Worm (Caenorhabditis elegans) whole organism, young adult: ENCODE results near the gene F19H6.4.
A peak's percentile ranks its signal among the peaks of the same experiment; 100 is the strongest.

Experiments used
- B0019.2 ChIP-seq: fragments of 200-800 bp; sonication (Bioruptor generic); conservative IDR thresholded peaks from 2 replicates; pipeline ENCODE4 v1.3.6; 2022; ENCODE audit warnings: missing genetic modification reagents, missing genetic modification characterization, missing compliant biosample characterization
- B0035.1 ChIP-seq: sonication (generic microtip); optimal IDR thresholded peaks from 2 replicates; lab custom pipeline; 2016; ENCODE audit warnings: missing genetic modification characterization, mild to moderate bottlenecking, missing compliant biosample characterization, missing genotype, missing genetic modification reagents
- F23B12.7 ChIP-seq: sonication (generic microtip); optimal IDR thresholded peaks from 2 replicates; lab custom pipeline; 2017; ENCODE audit warnings: missing genetic modification characterization, mild to moderate bottlenecking, missing compliant biosample characterization, antibody characterized with exemption, moderate library complexity; ENCODE audit not compliant: insufficient read depth
- F33H1.4 ChIP-seq: fragments of 200-800 bp; sonication (Bioruptor generic); IDR thresholded peaks from 2 replicates; pipeline ENCODE4 v1.3.6; 2022; ENCODE audit warnings: missing genetic modification reagents, missing genetic modification characterization, missing compliant biosample characterization
- F37B4.10 ChIP-seq: fragments of 200-800 bp; sonication (Bioruptor generic); IDR thresholded peaks from 2 replicates; pipeline ENCODE4 v1.3.6; 2022; ENCODE audit warnings: missing genetic modification characterization, missing compliant biosample characterization
- F57A8.1 ChIP-seq: fragments of 200-800 bp; sonication (Bioruptor generic); optimal IDR thresholded peaks from 2 replicates; lab custom pipeline; 2018; ENCODE audit warnings: mild to moderate bottlenecking, missing genetic modification characterization, moderate library complexity, missing compliant biosample characterization
- K11D2.4 ChIP-seq: fragments of 200-800 bp; sonication (Bioruptor generic); IDR thresholded peaks from 2 replicates; pipeline ENCODE4 v1.3.6; 2022; ENCODE audit warnings: missing genetic modification reagents, missing genetic modification characterization, missing compliant biosample characterization
- T07F8.4 ChIP-seq: sonication (generic microtip); optimal IDR thresholded peaks from 2 replicates; lab custom pipeline; 2016; ENCODE audit warnings: mild to moderate bottlenecking, missing genetic modification characterization, moderate library complexity, missing compliant biosample characterization
- Y56A3A.18 ChIP-seq: fragments of 200-800 bp; sonication (Bioruptor generic); IDR thresholded peaks from 2 replicates; pipeline ENCODE4 v1.3.6; 2022; ENCODE audit warnings: missing genetic modification reagents, missing genetic modification characterization, missing compliant biosample characterization
- Y67H2A.10 ChIP-seq: fragments of 200-800 bp; sonication (Bioruptor generic); conservative IDR thresholded peaks from 2 replicates; pipeline ENCODE4 v1.3.6; 2022; ENCODE audit warnings: missing genetic modification reagents, missing genetic modification characterization, missing compliant biosample characterization
- Y79H2A.3 ChIP-seq: fragments of 200-800 bp; sonication (Bioruptor generic); conservative IDR thresholded peaks from 2 replicates; pipeline ENCODE4 v1.3.6; 2022; ENCODE audit warnings: missing genetic modification reagents, missing genetic modification characterization, missing compliant biosample characterization
- akir-1 ChIP-seq: fragments of 200-800 bp; sonication (Bioruptor generic); optimal IDR thresholded peaks from 2 replicates; lab custom pipeline; 2018; ENCODE audit warnings: mild to moderate bottlenecking, missing genetic modification characterization, moderate library complexity, missing compliant biosample characterization
- aptf-2 ChIP-seq: fragments of 200-800 bp; sonication (Bioruptor generic); conservative IDR thresholded peaks from 2 replicates; pipeline ENCODE4 v1.3.6; 2022; ENCODE audit warnings: missing genetic modification reagents, missing genetic modification characterization, missing compliant biosample characterization
- athp-1 ChIP-seq: sonication (generic microtip); optimal IDR thresholded peaks from 2 replicates; lab custom pipeline; 2017; ENCODE audit warnings: mild to moderate bottlenecking, missing genetic modification characterization, missing compliant biosample characterization
- attf-3 ChIP-seq: fragments of 200-800 bp; sonication (Bioruptor generic); conservative IDR thresholded peaks from 2 replicates; pipeline ENCODE4 v1.3.6; 2022; ENCODE audit warnings: missing genetic modification reagents, missing genetic modification characterization, missing compliant biosample characterization
- bed-1 ChIP-seq: fragments of 200-800 bp; sonication (Bioruptor generic); IDR thresholded peaks from 2 replicates; pipeline ENCODE4 v1.3.6; 2022; ENCODE audit warnings: missing genetic modification reagents, missing genetic modification characterization, missing compliant biosample characterization
- bed-2 ChIP-seq: fragments of 200-800 bp; sonication (Bioruptor generic); IDR thresholded peaks from 2 replicates; pipeline ENCODE4 v1.3.6; 2022; ENCODE audit warnings: missing genetic modification reagents, missing genetic modification characterization, missing compliant biosample characterization
- ccch-3 ChIP-seq: fragments of 200-800 bp; sonication (Bioruptor generic); optimal IDR thresholded peaks from 2 replicates; lab custom pipeline; 2018; ENCODE audit warnings: mild to moderate bottlenecking, missing genetic modification characterization, missing compliant biosample characterization
- cebp-1 ChIP-seq, 2 experiments: fragments of 200-800 bp in 1 of 2; sonication (Bioruptor generic) in 1 of 2; sonication (generic microtip) in 1 of 2; IDR thresholded peaks in 1 of 2; optimal IDR thresholded peaks in 1 of 2; 2 replicates each; pipeline versions ENCODE4 v1.3.6 to Lab custom; 2017 to 2022; ENCODE audit warnings: missing compliant biosample characterization in 2 of 2, missing genetic modification characterization in 2 of 2, mild to moderate bottlenecking in 1 of 2, missing genetic modification reagents in 1 of 2, moderate library complexity in 1 of 2
- ceh-91 ChIP-seq: fragments of 200-800 bp; sonication (Bioruptor generic); IDR thresholded peaks from 2 replicates; pipeline ENCODE4 v1.3.6; 2022; ENCODE audit warnings: missing genetic modification reagents, missing genetic modification characterization, missing compliant biosample characterization
- die-1 ChIP-seq: sonication (generic microtip); optimal IDR thresholded peaks from 2 replicates; lab custom pipeline; 2016; ENCODE audit warnings: missing genotype, mild to moderate bottlenecking, missing genetic modification characterization, missing compliant biosample characterization
- egl-18 ChIP-seq: fragments of 200-800 bp; sonication (Bioruptor generic); IDR thresholded peaks from 2 replicates; pipeline ENCODE4 v1.3.6; 2022; ENCODE audit warnings: missing genetic modification reagents, missing genetic modification characterization, missing compliant biosample characterization
- egrh-3 ChIP-seq: fragments of 200-800 bp; sonication (Bioruptor generic); IDR thresholded peaks from 2 replicates; pipeline ENCODE4 v1.3.6; 2022; ENCODE audit warnings: missing genetic modification reagents, missing genetic modification characterization, missing compliant biosample characterization
- ets-4 ChIP-seq: fragments of 200-800 bp; sonication (Bioruptor generic); optimal IDR thresholded peaks from 2 replicates; lab custom pipeline; 2018; ENCODE audit warnings: mild to moderate bottlenecking, missing genetic modification characterization, missing compliant biosample characterization
- fkh-3 ChIP-seq: sonication (generic microtip); optimal IDR thresholded peaks from 2 replicates; lab custom pipeline; 2016; ENCODE audit warnings: mild to moderate bottlenecking, missing genetic modification characterization, missing compliant biosample characterization
- gei-17 ChIP-seq: fragments of 200-800 bp; sonication (Bioruptor generic); optimal IDR thresholded peaks from 2 replicates; lab custom pipeline; 2018; ENCODE audit warnings: mild to moderate bottlenecking, missing genetic modification characterization, missing compliant biosample characterization
- hlh-12 ChIP-seq: sonication (generic microtip); optimal IDR thresholded peaks from 2 replicates; lab custom pipeline; 2016; ENCODE audit warnings: missing genetic modification characterization, missing compliant biosample characterization
- hmg-1.2 ChIP-seq: fragments of 200-800 bp; sonication (Bioruptor generic); IDR thresholded peaks from 2 replicates; pipeline ENCODE4 v1.3.6; 2022; ENCODE audit warnings: missing genetic modification reagents, missing genetic modification characterization, missing compliant biosample characterization
- lin-35 ChIP-seq, 3 experiments: fragments of 150-350 bp in 2 of 3; sonication (generic microtip) in 1 of 3; optimal IDR thresholded peaks; 2 replicates each; lab custom pipeline; 2014 to 2018; ENCODE audit warnings: missing biosample characterization in 3 of 3, missing genetic modification characterization in 3 of 3, missing genetic modification reagents in 3 of 3
- lsl-1 ChIP-seq: fragments of 200-800 bp; sonication (Bioruptor generic); optimal IDR thresholded peaks from 2 replicates; lab custom pipeline; 2018; ENCODE audit warnings: mild to moderate bottlenecking, missing genetic modification characterization, moderate library complexity, missing compliant biosample characterization
- lsy-27 ChIP-seq: sonication (generic microtip); optimal IDR thresholded peaks from 2 replicates; lab custom pipeline; 2017; ENCODE audit warnings: missing genetic modification characterization, mild to moderate bottlenecking, missing compliant biosample characterization, antibody characterized with exemption, missing genotype, borderline replicate concordance; ENCODE audit not compliant: insufficient read depth
- madf-8 ChIP-seq: fragments of 200-800 bp; sonication (Bioruptor generic); conservative IDR thresholded peaks from 2 replicates; pipeline ENCODE4 v1.3.6; 2022; ENCODE audit warnings: missing genetic modification reagents, missing genetic modification characterization, missing compliant biosample characterization
- mcd-1 ChIP-seq: fragments of 200-800 bp; sonication (Bioruptor generic); IDR thresholded peaks from 2 replicates; pipeline ENCODE4 v1.3.6; 2022; ENCODE audit warnings: missing genetic modification reagents, missing genetic modification characterization, missing compliant biosample characterization
- mel-28 ChIP-seq: sonication (generic microtip); optimal IDR thresholded peaks from 2 replicates; lab custom pipeline; 2016; ENCODE audit warnings: borderline replicate concordance, mild to moderate bottlenecking, missing genetic modification characterization, missing compliant biosample characterization
- nfya-1 ChIP-seq: sonication (generic microtip); optimal IDR thresholded peaks from 2 replicates; lab custom pipeline; 2017; ENCODE audit warnings: antibody characterized with exemption, missing compliant biosample characterization, missing genetic modification characterization, borderline replicate concordance; ENCODE audit not compliant: insufficient read depth
- nhr-179 ChIP-seq: sonication (generic microtip); optimal IDR thresholded peaks from 2 replicates; lab custom pipeline; 2016; ENCODE audit warnings: mild to moderate bottlenecking, missing genetic modification characterization, missing compliant biosample characterization
- rpc-1 ChIP-seq, 2 experiments: fragments of 150-350 bp in 1 of 2; sonication (generic microtip) in 1 of 2; optimal IDR thresholded peaks; 2 replicates each; lab custom pipeline; 2014 to 2018; ENCODE audit warnings: missing biosample characterization in 1 of 2, missing genetic modification characterization in 1 of 2, missing genetic modification reagents in 1 of 2, missing genotype in 1 of 2
- sea-2 ChIP-seq: fragments of 200-800 bp; sonication (Bioruptor generic); IDR thresholded peaks from 2 replicates; pipeline ENCODE4 v1.3.6; 2022; ENCODE audit warnings: missing genetic modification characterization, missing compliant biosample characterization
- snpc-3.4 ChIP-seq: sonication (generic microtip); optimal IDR thresholded peaks from 2 replicates; lab custom pipeline; 2017; ENCODE audit warnings: missing genetic modification characterization, mild to moderate bottlenecking, missing compliant biosample characterization, antibody characterized with exemption, moderate library complexity, missing genotype, missing genetic modification reagents
- unc-130 ChIP-seq: sonication (generic microtip); optimal IDR thresholded peaks from 2 replicates; lab custom pipeline; 2016; ENCODE audit warnings: missing genetic modification reagents, missing genetic modification characterization, missing compliant biosample characterization
- xnd-1 ChIP-seq: sonication (generic microtip); optimal IDR thresholded peaks from 2 replicates; lab custom pipeline; 2016; ENCODE audit warnings: missing genotype, missing genetic modification reagents, missing genetic modification characterization, missing compliant biosample characterization
- zfh-2 ChIP-seq: fragments of 200-800 bp; sonication (Bioruptor generic); conservative IDR thresholded peaks from 2 replicates; pipeline ENCODE4 v1.3.6; 2022; ENCODE audit warnings: missing genetic modification reagents, missing genetic modification characterization, missing compliant biosample characterization
- zim-3 ChIP-seq: sonication (generic microtip); optimal IDR thresholded peaks from 2 replicates; lab custom pipeline; 2017; ENCODE audit warnings: mild to moderate bottlenecking, missing genetic modification characterization, moderate library complexity, missing compliant biosample characterization
- ztf-18 ChIP-seq: sonication (generic microtip); optimal IDR thresholded peaks from 2 replicates; lab custom pipeline; 2016; ENCODE audit warnings: missing genotype, mild to moderate bottlenecking, missing genetic modification characterization, missing compliant biosample characterization
- ztf-22 ChIP-seq: fragments of 200-800 bp; sonication (Bioruptor generic); optimal IDR thresholded peaks from 2 replicates; lab custom pipeline; 2018; ENCODE audit warnings: mild to moderate bottlenecking, missing genetic modification characterization, moderate library complexity, missing compliant biosample characterization
- ztf-25 ChIP-seq: fragments of 200-800 bp; sonication (Bioruptor generic); IDR thresholded peaks from 2 replicates; pipeline ENCODE4 v1.3.6; 2022; ENCODE audit warnings: missing genetic modification reagents, missing genetic modification characterization, missing compliant biosample characterization

Gene F19H6.4

ce11 chrX:12393786-12394308, 28.4 kb downstream of the F19H6.4 start, which contains the start of gene F17E5.2 (continued):
- TF ChIP-seq F33H1.4 (GFP tag; lab: Robert Waterston, UW) (no peak), sea-2 (no peak), lin-35 (GFP tag; optimal IDR thresholded peaks at IDR 0.05; lab: Kevin White, UChicago) (peak in 1 of 3 experiments; percentile 93), B0019.2 (no peak), zim-3 (tag; lab: Kevin White, UChicago) (no peak), attf-3 (0 out of 2 replicates have a peak, but pooled peaks have one; percentile 32), mcd-1 (GFP tag; lab: Robert Waterston, UW) (no peak; the same call in 1 of the 2 replicates), egl-18 (0 out of 2 replicates have a peak, but pooled peaks have one; percentile 61), mel-28 (tag; lab: Kevin White, UChicago) (no peak), rpc-1 (optimal IDR thresholded peaks at IDR 0.05; lab: Kevin White, UChicago) (no peak), rpc-1 (tag; optimal IDR thresholded peaks at IDR 0.05; lab: Kevin White, UChicago) (no peak), T07F8.4 (tag; lab: Kevin White, UChicago) (no peak), fkh-3 (tag; lab: Kevin White, UChicago) (no peak), ztf-18 (tag; lab: Kevin White, UChicago) (peak; percentile 95), Y79H2A.3 (GFP tag; lab: Robert Waterston, UW) (no peak), zfh-2 (no peak), bed-1 (no peak), akir-1 (GFP tag; lab: Kevin White, UChicago) (no peak), gei-17 (GFP tag; lab: Kevin White, UChicago) (peak; percentile 58), nhr-179 (tag; lab: Kevin White, UChicago) (no peak), egrh-3 (GFP tag; lab: Robert Waterston, UW) (no peak), bed-2 (GFP tag; lab: Robert Waterston, UW) (no peak), lsl-1 (GFP tag; lab: Kevin White, UChicago) (no peak), madf-8 (GFP tag; lab: Robert Waterston, UW) (no peak), F37B4.10 (GFP tag; lab: Robert Waterston, UW) (no peak), hmg-1.2 (GFP tag; lab: Robert Waterston, UW) (peak; percentile 87), F57A8.1 (GFP tag; lab: Kevin White, UChicago) (no peak), Y67H2A.10 (GFP tag; lab: Robert Waterston, UW) (no peak), xnd-1 (no peak), die-1 (tag; lab: Kevin White, UChicago) (peak; percentile 8), ztf-25 (GFP tag; lab: Robert Waterston, UW) (no peak), lsy-27 (no peak), aptf-2 (no peak), F23B12.7 (tag; lab: Kevin White, UChicago) (peak; percentile 14), athp-1 (tag; lab: Kevin White, UChicago) (peak; percentile 6), ztf-22 (peak; percentile 62), Y56A3A.18 (GFP tag; lab: Robert Waterston, UW) (0 out of 2 replicates have a peak, but pooled peaks have one; percentile 48), hlh-12 (tag; lab: Kevin White, UChicago) (no peak), unc-130 (GFP tag; lab: Kevin White, UChicago) (no peak), ceh-91 (GFP tag; lab: Robert Waterston, UW) (no peak), cebp-1 (GFP tag; IDR thresholded peaks at IDR 0.05; lab: Robert Waterston, UW) (0 out of 2 replicates have a peak, but pooled peaks have one; percentile 10), cebp-1 (tag; optimal IDR thresholded peaks at IDR 0.05; lab: Kevin White, UChicago) (no peak), snpc-3.4 (tag; lab: Kevin White, UChicago) (no peak), ccch-3 (no peak), K11D2.4 (peak; percentile 90), ets-4 (GFP tag; lab: Kevin White, UChicago) (no peak), nfya-1 (tag; lab: Kevin White, UChicago) (no peak), B0035.1 (tag; lab: Kevin White, UChicago) (no peak)
